Fruit fly (Drosophila melanogaster) whole organism, wandering third instar larva: Measurements from ENCODE around the gene Obp8a.

Experiments
- Abd-B ChIP-seq: fragments of >200 bp; optimal IDR thresholded peaks from 2 replicates; lab custom pipeline; 2017; ENCODE audit warnings: missing biosample characterization, missing genetic modification characterization
- CG32264 ChIP-seq: fragments of 200-800 bp; sonication (Bioruptor generic); optimal IDR thresholded peaks from 2 replicates; lab custom pipeline; 2016; ENCODE audit warnings: missing biosample characterization, missing genetic modification characterization
- CG9705 ChIP-seq: fragments of 200-800 bp; sonication (Bioruptor generic); optimal IDR thresholded peaks from 2 replicates; lab custom pipeline; 2018; ENCODE audit warnings: missing biosample characterization, mild to moderate bottlenecking, missing genetic modification characterization
- CrebA ChIP-seq: fragments of 200-800 bp; sonication (Bioruptor generic); optimal IDR thresholded peaks from 2 replicates; lab custom pipeline; 2016; ENCODE audit warnings: missing biosample characterization, mild to moderate bottlenecking, missing genetic modification characterization, borderline replicate concordance
- Dfd ChIP-seq: fragments of >200 bp; optimal IDR thresholded peaks from 2 replicates; lab custom pipeline; 2017; ENCODE audit warnings: missing biosample characterization, missing genetic modification characterization
- Dif ChIP-seq: fragments of 200-275, 200-300 bp; sonication (Bioruptor generic); optimal IDR thresholded peaks from 2 replicates; lab custom pipeline; 2018; ENCODE audit warnings: missing biosample characterization, missing genetic modification characterization; ENCODE audit not compliant: partially characterized antibody
- GATAd ChIP-seq: sonication (Bioruptor generic); optimal IDR thresholded peaks from 2 replicates; lab custom pipeline; 2016; ENCODE audit warnings: missing biosample characterization, missing genetic modification characterization
- HLH106 ChIP-seq: fragments of 200-800 bp; optimal IDR thresholded peaks from 3 replicates; lab custom pipeline; 2019; ENCODE audit warnings: missing biosample characterization, mild to moderate bottlenecking, missing genetic modification characterization, moderate library complexity
- Hnf4 ChIP-seq: fragments of 200-800 bp; sonication (Bioruptor generic); optimal IDR thresholded peaks from 2 replicates; lab custom pipeline; 2016; ENCODE audit warnings: missing biosample characterization, mild to moderate bottlenecking, missing genetic modification characterization
- Hr78 ChIP-seq: fragments of >200 bp; optimal IDR thresholded peaks from 2 replicates; lab custom pipeline; 2017; ENCODE audit warnings: missing biosample characterization, missing genetic modification characterization
- Jra ChIP-seq: sonication (Bioruptor generic); optimal IDR thresholded peaks from 2 replicates; lab custom pipeline; 2016; ENCODE audit warnings: missing biosample characterization, missing genetic modification characterization
- Mio ChIP-seq: sonication (Bioruptor generic); optimal IDR thresholded peaks from 2 replicates; lab custom pipeline; 2016; ENCODE audit warnings: missing biosample characterization, missing genetic modification characterization
- Myc ChIP-seq: fragments of >200 bp; optimal IDR thresholded peaks from 2 replicates; lab custom pipeline; 2017
- N ChIP-seq: fragments of >200 bp; optimal IDR thresholded peaks from 2 replicates; lab custom pipeline; 2018; ENCODE audit warnings: missing biosample characterization, missing external identifiers, missing genetic modification characterization
- Rel ChIP-seq, 2 experiments: fragments of 200-800 bp; sonication (Bioruptor generic) in 1 of 2; optimal IDR thresholded peaks; 2 replicates in 1 of 2; 3 replicates in 1 of 2; lab custom pipeline; 2016 to 2019; ENCODE audit warnings: mild to moderate bottlenecking in 2 of 2, missing biosample characterization in 2 of 2, missing genetic modification characterization in 2 of 2, moderate library complexity in 1 of 2
- Sp1 ChIP-seq: fragments of 200-800 bp; sonication (Bioruptor generic); optimal IDR thresholded peaks from 3 replicates; lab custom pipeline; 2019; ENCODE audit warnings: missing biosample characterization, mild to moderate bottlenecking, missing genetic modification characterization, moderate library complexity
- br ChIP-seq: fragments of 200-800 bp; sonication (Bioruptor generic); optimal IDR thresholded peaks from 2 replicates; lab custom pipeline; 2016; ENCODE audit warnings: missing biosample characterization, missing genetic modification characterization
- brk ChIP-seq: fragments of 200-800 bp; sonication (Bioruptor generic); optimal IDR thresholded peaks from 2 replicates; lab custom pipeline; 2016; ENCODE audit warnings: missing biosample characterization, mild to moderate bottlenecking, missing genetic modification characterization
- dl ChIP-seq, 2 experiments: fragments of 175-275, 200-275 bp in 1 of 2; fragments of 200-275 bp in 1 of 2; sonication (Bioruptor generic); optimal IDR thresholded peaks; lab custom pipeline; 2018; ENCODE audit warnings: mild to moderate bottlenecking in 2 of 2, missing biosample characterization in 2 of 2, missing genetic modification characterization in 2 of 2, moderate library complexity in 2 of 2; ENCODE audit not compliant: partially characterized antibody in 2 of 2, insufficient read depth in 1 of 2
- dmrt93B ChIP-seq: fragments of 200-800 bp; sonication (Bioruptor generic); optimal IDR thresholded peaks from 2 replicates; lab custom pipeline; 2018; ENCODE audit warnings: missing biosample characterization, mild to moderate bottlenecking, missing genetic modification characterization
- dsf ChIP-seq: sonication (Bioruptor generic); optimal IDR thresholded peaks from 2 replicates; lab custom pipeline; 2016; ENCODE audit warnings: missing biosample characterization, missing genetic modification characterization, borderline replicate concordance
- ey ChIP-seq: fragments of 200-800 bp; sonication (Bioruptor generic); optimal IDR thresholded peaks from 2 replicates; lab custom pipeline; 2016; ENCODE audit warnings: missing biosample characterization, missing genetic modification characterization
- foxo ChIP-seq, 2 experiments: fragments of 200-800 bp; sonication (Bioruptor generic); optimal IDR thresholded peaks; 2 replicates in 1 of 2; 3 replicates in 1 of 2; lab custom pipeline; 2016 to 2017; ENCODE audit warnings: missing biosample characterization in 2 of 2, missing genetic modification characterization in 2 of 2
- fru ChIP-seq: fragments of 200-800 bp; sonication (Bioruptor generic); optimal IDR thresholded peaks from 3 replicates; lab custom pipeline; 2016; ENCODE audit warnings: missing biosample characterization, mild to moderate bottlenecking, missing genetic modification characterization
- h ChIP-seq: fragments of 200-800 bp; sonication (Bioruptor generic); optimal IDR thresholded peaks from 3 replicates; lab custom pipeline; 2016; ENCODE audit warnings: missing biosample characterization, mild to moderate bottlenecking, missing genetic modification characterization
- jim ChIP-seq: fragments of 175-275, 200-325 bp; sonication (Bioruptor generic); optimal IDR thresholded peaks from 2 replicates; lab custom pipeline; 2016; ENCODE audit warnings: missing biosample characterization, mild to moderate bottlenecking, missing genetic modification characterization
- psq ChIP-seq: fragments of 200-800 bp; sonication (Bioruptor generic); optimal IDR thresholded peaks from 3 replicates; lab custom pipeline; 2017; ENCODE audit warnings: missing biosample characterization, mild to moderate bottlenecking, missing genetic modification characterization, moderate library complexity
- rgr ChIP-seq: fragments of 200-800 bp; sonication (Bioruptor generic); optimal IDR thresholded peaks from 3 replicates; lab custom pipeline; 2016; ENCODE audit warnings: missing biosample characterization, mild to moderate bottlenecking, missing genetic modification characterization
- sv ChIP-seq: fragments of 200-800 bp; sonication (Bioruptor generic); optimal IDR thresholded peaks from 3 replicates; lab custom pipeline; 2016; ENCODE audit warnings: missing biosample characterization, missing genetic modification characterization
- tai ChIP-seq: sonication (Bioruptor generic); optimal IDR thresholded peaks from 2 replicates; lab custom pipeline; 2016; ENCODE audit warnings: missing biosample characterization, missing genetic modification characterization
- usp ChIP-seq: fragments of >200 bp; optimal IDR thresholded peaks from 2 replicates; lab custom pipeline; 2017; ENCODE audit warnings: missing biosample characterization, missing genetic modification characterization
- woc ChIP-seq: sonication (Bioruptor generic); optimal IDR thresholded peaks from 2 replicates; lab custom pipeline; 2016; ENCODE audit warnings: missing biosample characterization, mild to moderate bottlenecking, missing genetic modification characterization

Gene Obp8a

dm6 chrX:9196362-9196761 is 18.3 kb upstream of the Obp8a start, which contains the start of gene CG12118 (continued):
- TF ChIP-seq dl (GFP tag; optimal IDR thresholded peaks at IDR 0.05; lab: Kevin White, UChicago; ENCODE audit: insufficient read depth in 1 of 2, partially characterized antibody in 2 of 2) = no peak
- TF ChIP-seq brk (GFP tag; lab: Kevin White, UChicago) = no peak

- no peak for TF ChIP-seq dmrt93B (GFP tag; lab: Kevin White, UChicago)
- no peak for TF ChIP-seq Rel (GFP tag; optimal IDR thresholded peaks at IDR 0.05; lab: Kevin White, UChicago)
- peak; percentile 79 for TF ChIP-seq Rel (tag; optimal IDR thresholded peaks at IDR 0.05; lab: Kevin White, UChicago)
- no peak for TF ChIP-seq Myc (lab: Kevin White, UChicago)
- no peak for TF ChIP-seq psq (GFP tag; lab: Kevin White, UChicago)
Measured at dm6 chrX:9200234-9200633, 14.4 kb upstream of the Obp8a start.

dm6 chrX:9201080-9201479 is 13.6 kb upstream of the Obp8a start:
- TF ChIP-seq Mio = no peak
- no peak for TF ChIP-seq fru (GFP tag; lab: Kevin White, UChicago)
- no peak for TF ChIP-seq h (GFP tag; lab: Kevin White, UChicago)
- TF ChIP-seq br (GFP tag; lab: Kevin White, UChicago) = no peak
- no peak for TF ChIP-seq N (GFP tag; lab: Kevin White, UChicago)
- TF ChIP-seq Hr78 (GFP tag; lab: Kevin White, UChicago) = no peak
- TF ChIP-seq Sp1 (GFP tag; lab: Kevin White, UChicago) = no peak

dm6 chrX:9201866-9202681 is 12.6 kb upstream of the Obp8a start:
- TF ChIP-seq Dif (GFP tag; lab: Kevin White, UChicago) (no peak), foxo (GFP tag; optimal IDR thresholded peaks at IDR 0.05; lab: Kevin White, UChicago) (peak in 1 of 2 experiments; percentile 5), CG32264 (GFP tag; lab: Kevin White, UChicago) (no peak), psq (GFP tag; lab: Kevin White, UChicago) (peak; percentile 29), h (GFP tag; lab: Kevin White, UChicago) (peak; percentile 14), sv (GFP tag; lab: Kevin White, UChicago) (peak; percentile 4), HLH106 (tag; lab: Kevin White, UChicago) (peak; percentile 44), fru (GFP tag; lab: Kevin White, UChicago) (peak; percentile 21), rgr (GFP tag; lab: Kevin White, UChicago) (peak; percentile 44)
- TF ChIP-seq, all 38 proteins: peak for 7

dm6 chrX:9210787-9211186 is 3.9 kb upstream of the Obp8a start, which contains the start of gene SmydA-9:
Gene SmydA-9 (minus strand): TSS chrX:9210887.
- TF ChIP-seq Rel (GFP tag; optimal IDR thresholded peaks at IDR 0.05; lab: Kevin White, UChicago) (no peak), Rel (tag; optimal IDR thresholded peaks at IDR 0.05; lab: Kevin White, UChicago) (no peak), h (GFP tag; lab: Kevin White, UChicago) (peak; percentile 7), Dfd (GFP tag; lab: Kevin White, UChicago) (no peak), HLH106 (tag; lab: Kevin White, UChicago) (peak; percentile 48), Abd-B (GFP tag; lab: Kevin White, UChicago) (no peak), Myc (lab: Kevin White, UChicago) (no peak), CrebA (no peak)

- TF ChIP-seq Jra (GFP tag; lab: Kevin White, UChicago) = no peak
- no peak for TF ChIP-seq N (GFP tag; lab: Kevin White, UChicago)
- no peak for TF ChIP-seq tai (GFP tag; lab: Kevin White, UChicago)
- no peak for TF ChIP-seq usp
- no peak for TF ChIP-seq br (GFP tag; lab: Kevin White, UChicago)
- TF ChIP-seq Mio = no peak
- TF ChIP-seq GATAd (GFP tag; lab: Kevin White, UChicago) = no peak
- TF ChIP-seq Dfd (GFP tag; lab: Kevin White, UChicago) = no peak
- no peak for TF ChIP-seq jim (GFP tag; lab: Kevin White, UChicago)
- no peak for TF ChIP-seq rgr (GFP tag; lab: Kevin White, UChicago)
- TF ChIP-seq dl (GFP tag; optimal IDR thresholded peaks at IDR 0.05; lab: Kevin White, UChicago; ENCODE audit: insufficient read depth in 1 of 2, partially characterized antibody in 2 of 2) = no peak
- no peak for TF ChIP-seq Hnf4
- no peak for TF ChIP-seq ey (GFP tag; lab: Kevin White, UChicago)
- no peak for TF ChIP-seq CG32264 (GFP tag; lab: Kevin White, UChicago)
- TF ChIP-seq CG9705 = no peak
- no peak for TF ChIP-seq dsf (GFP tag; lab: Kevin White, UChicago)
- TF ChIP-seq foxo (GFP tag; optimal IDR thresholded peaks at IDR 0.05; lab: Kevin White, UChicago) = no peak
- no peak for TF ChIP-seq HLH106 (tag; lab: Kevin White, UChicago)
- no peak for TF ChIP-seq CrebA
- no peak for TF ChIP-seq woc (GFP tag; lab: Kevin White, UChicago)
Measured at dm6 chrX:9215485-9215884, 809 bp downstream of the Obp8a start, which contains the start of gene CG15368. Gene CG15368 (plus strand): TSS chrX:9215785.
